Fruit fly (Drosophila melanogaster) whole organism, wandering third instar larva: ENCODE measurements around the gene MCU.

Source experiments
- CG32264 ChIP-seq: fragments of 200-800 bp; sonication (Bioruptor generic); optimal IDR thresholded peaks from 2 replicates; lab custom pipeline; 2016; ENCODE audit warnings: missing biosample characterization, missing genetic modification characterization
- CG9705 ChIP-seq: fragments of 200-800 bp; sonication (Bioruptor generic); optimal IDR thresholded peaks from 2 replicates; lab custom pipeline; 2018; ENCODE audit warnings: missing biosample characterization, mild to moderate bottlenecking, missing genetic modification characterization
- CrebA ChIP-seq: fragments of 200-800 bp; sonication (Bioruptor generic); optimal IDR thresholded peaks from 2 replicates; lab custom pipeline; 2016; ENCODE audit warnings: missing biosample characterization, mild to moderate bottlenecking, missing genetic modification characterization, borderline replicate concordance
- Dfd ChIP-seq: fragments of >200 bp; optimal IDR thresholded peaks from 2 replicates; lab custom pipeline; 2017; ENCODE audit warnings: missing biosample characterization, missing genetic modification characterization
- Dif ChIP-seq: fragments of 200-275, 200-300 bp; sonication (Bioruptor generic); optimal IDR thresholded peaks from 2 replicates; lab custom pipeline; 2018; ENCODE audit warnings: missing biosample characterization, missing genetic modification characterization; ENCODE audit not compliant: partially characterized antibody
- GATAd ChIP-seq: sonication (Bioruptor generic); optimal IDR thresholded peaks from 2 replicates; lab custom pipeline; 2016; ENCODE audit warnings: missing biosample characterization, missing genetic modification characterization
- HLH106 ChIP-seq: fragments of 200-800 bp; optimal IDR thresholded peaks from 3 replicates; lab custom pipeline; 2019; ENCODE audit warnings: missing biosample characterization, mild to moderate bottlenecking, missing genetic modification characterization, moderate library complexity
- Hnf4 ChIP-seq: fragments of 200-800 bp; sonication (Bioruptor generic); optimal IDR thresholded peaks from 2 replicates; lab custom pipeline; 2016; ENCODE audit warnings: missing biosample characterization, mild to moderate bottlenecking, missing genetic modification characterization
- Hr83 ChIP-seq: fragments of 200-300 bp; sonication (Bioruptor generic); optimal IDR thresholded peaks from 2 replicates; lab custom pipeline; 2016; ENCODE audit warnings: missing biosample characterization, mild to moderate bottlenecking, missing genetic modification characterization, moderate library complexity; ENCODE audit not compliant: poor library complexity, severe bottlenecking
- Jra ChIP-seq: sonication (Bioruptor generic); optimal IDR thresholded peaks from 2 replicates; lab custom pipeline; 2016; ENCODE audit warnings: missing biosample characterization, missing genetic modification characterization
- Mio ChIP-seq: sonication (Bioruptor generic); optimal IDR thresholded peaks from 2 replicates; lab custom pipeline; 2016; ENCODE audit warnings: missing biosample characterization, missing genetic modification characterization
- Myc ChIP-seq: fragments of >200 bp; optimal IDR thresholded peaks from 2 replicates; lab custom pipeline; 2017
- N ChIP-seq: fragments of >200 bp; optimal IDR thresholded peaks from 2 replicates; lab custom pipeline; 2018; ENCODE audit warnings: missing biosample characterization, missing external identifiers, missing genetic modification characterization
- OdsH ChIP-seq: fragments of 200-800 bp; sonication (Bioruptor generic); optimal IDR thresholded peaks from 2 replicates; lab custom pipeline; 2016; ENCODE audit warnings: missing biosample characterization, mild to moderate bottlenecking, missing genetic modification characterization
- Rel ChIP-seq, 2 experiments: fragments of 200-800 bp; sonication (Bioruptor generic) in 1 of 2; optimal IDR thresholded peaks; 2 replicates in 1 of 2; 3 replicates in 1 of 2; lab custom pipeline; 2016 to 2019; ENCODE audit warnings: mild to moderate bottlenecking in 2 of 2, missing biosample characterization in 2 of 2, missing genetic modification characterization in 2 of 2, moderate library complexity in 1 of 2
- Sp1 ChIP-seq: fragments of 200-800 bp; sonication (Bioruptor generic); optimal IDR thresholded peaks from 3 replicates; lab custom pipeline; 2019; ENCODE audit warnings: missing biosample characterization, mild to moderate bottlenecking, missing genetic modification characterization, moderate library complexity
- Vsx2 ChIP-seq: fragments of 200-300, 225-300 bp; sonication (Bioruptor generic); optimal IDR thresholded peaks from 2 replicates; lab custom pipeline; 2018; ENCODE audit warnings: missing biosample characterization, missing genetic modification characterization; ENCODE audit not compliant: partially characterized antibody
- br ChIP-seq: fragments of 200-800 bp; sonication (Bioruptor generic); optimal IDR thresholded peaks from 2 replicates; lab custom pipeline; 2016; ENCODE audit warnings: missing biosample characterization, missing genetic modification characterization
- brk ChIP-seq: fragments of 200-800 bp; sonication (Bioruptor generic); optimal IDR thresholded peaks from 2 replicates; lab custom pipeline; 2016; ENCODE audit warnings: missing biosample characterization, mild to moderate bottlenecking, missing genetic modification characterization
- dl ChIP-seq, 2 experiments: fragments of 175-275, 200-275 bp in 1 of 2; fragments of 200-275 bp in 1 of 2; sonication (Bioruptor generic); optimal IDR thresholded peaks; lab custom pipeline; 2018; ENCODE audit warnings: mild to moderate bottlenecking in 2 of 2, missing biosample characterization in 2 of 2, missing genetic modification characterization in 2 of 2, moderate library complexity in 2 of 2; ENCODE audit not compliant: partially characterized antibody in 2 of 2, insufficient read depth in 1 of 2
- dmrt93B ChIP-seq: fragments of 200-800 bp; sonication (Bioruptor generic); optimal IDR thresholded peaks from 2 replicates; lab custom pipeline; 2018; ENCODE audit warnings: missing biosample characterization, mild to moderate bottlenecking, missing genetic modification characterization
- dsf ChIP-seq: sonication (Bioruptor generic); optimal IDR thresholded peaks from 2 replicates; lab custom pipeline; 2016; ENCODE audit warnings: missing biosample characterization, missing genetic modification characterization, borderline replicate concordance
- ey ChIP-seq: fragments of 200-800 bp; sonication (Bioruptor generic); optimal IDR thresholded peaks from 2 replicates; lab custom pipeline; 2016; ENCODE audit warnings: missing biosample characterization, missing genetic modification characterization
- foxo ChIP-seq, 2 experiments: fragments of 200-800 bp; sonication (Bioruptor generic); optimal IDR thresholded peaks; 2 replicates in 1 of 2; 3 replicates in 1 of 2; lab custom pipeline; 2016 to 2017; ENCODE audit warnings: missing biosample characterization in 2 of 2, missing genetic modification characterization in 2 of 2
- fru ChIP-seq: fragments of 200-800 bp; sonication (Bioruptor generic); optimal IDR thresholded peaks from 3 replicates; lab custom pipeline; 2016; ENCODE audit warnings: missing biosample characterization, mild to moderate bottlenecking, missing genetic modification characterization
- h ChIP-seq: fragments of 200-800 bp; sonication (Bioruptor generic); optimal IDR thresholded peaks from 3 replicates; lab custom pipeline; 2016; ENCODE audit warnings: missing biosample characterization, mild to moderate bottlenecking, missing genetic modification characterization
- jim ChIP-seq: fragments of 175-275, 200-325 bp; sonication (Bioruptor generic); optimal IDR thresholded peaks from 2 replicates; lab custom pipeline; 2016; ENCODE audit warnings: missing biosample characterization, mild to moderate bottlenecking, missing genetic modification characterization
- lola ChIP-seq: fragments of >200 bp; optimal IDR thresholded peaks from 2 replicates; lab custom pipeline; 2017; ENCODE audit warnings: missing biosample characterization, missing genetic modification characterization
- pan ChIP-seq: fragments of >200 bp; optimal IDR thresholded peaks from 2 replicates; lab custom pipeline; 2017
- rgr ChIP-seq: fragments of 200-800 bp; sonication (Bioruptor generic); optimal IDR thresholded peaks from 3 replicates; lab custom pipeline; 2016; ENCODE audit warnings: missing biosample characterization, mild to moderate bottlenecking, missing genetic modification characterization
- sage ChIP-seq: fragments of 200-800 bp; sonication (Bioruptor generic); optimal IDR thresholded peaks from 2 replicates; lab custom pipeline; 2016; ENCODE audit warnings: missing biosample characterization, mild to moderate bottlenecking, missing genetic modification characterization
- sv ChIP-seq: fragments of 200-800 bp; sonication (Bioruptor generic); optimal IDR thresholded peaks from 3 replicates; lab custom pipeline; 2016; ENCODE audit warnings: missing biosample characterization, missing genetic modification characterization
- tai ChIP-seq: sonication (Bioruptor generic); optimal IDR thresholded peaks from 2 replicates; lab custom pipeline; 2016; ENCODE audit warnings: missing biosample characterization, missing genetic modification characterization
- usp ChIP-seq: fragments of >200 bp; optimal IDR thresholded peaks from 2 replicates; lab custom pipeline; 2017; ENCODE audit warnings: missing biosample characterization, missing genetic modification characterization

The MCU gene

DNA sequence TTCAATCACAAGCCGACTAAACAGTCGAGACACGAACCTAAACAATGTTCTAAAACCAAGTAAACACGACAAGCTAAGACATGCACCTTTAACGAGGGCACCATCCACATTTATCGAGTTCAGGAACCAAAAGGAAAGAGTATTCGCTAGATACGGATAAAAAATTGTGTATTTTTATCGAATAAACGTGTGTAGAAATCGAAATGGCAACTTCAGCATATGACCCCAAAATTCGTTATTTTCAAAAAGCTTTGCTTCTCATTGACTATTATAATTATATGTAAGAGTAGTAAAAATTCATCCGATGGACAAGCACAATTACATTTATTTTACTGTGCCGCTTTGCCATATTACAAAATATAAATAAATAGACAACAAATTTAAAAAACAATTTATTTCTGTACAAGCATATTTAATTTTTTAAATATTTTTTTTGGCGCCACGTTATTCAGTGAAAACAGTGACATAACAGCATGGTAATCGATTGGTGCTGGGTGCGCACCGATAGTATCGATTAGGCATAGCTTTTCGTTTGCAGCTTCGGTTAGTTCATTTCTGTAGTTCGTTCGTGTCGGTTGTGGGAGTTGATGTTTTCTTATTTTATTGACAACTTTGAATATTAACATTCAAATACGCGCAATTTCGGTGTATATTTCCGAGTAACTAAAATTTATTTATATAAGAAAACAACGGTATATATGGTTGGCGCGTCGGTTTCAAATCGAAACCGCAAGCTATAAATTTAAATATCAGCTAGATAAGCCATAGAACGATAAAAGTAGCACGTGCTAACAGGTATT, at the start of gene MCU:
MCU (plus strand) TSS at position 561 of the 800 bp plus-strand sequence.
- no peak for TF ChIP-seq foxo (GFP tag; optimal IDR thresholded peaks at IDR 0.05; lab: Kevin White, UChicago)
- TF ChIP-seq GATAd (GFP tag; lab: Kevin White, UChicago): no peak
- peak; percentile 22 for TF ChIP-seq h (GFP tag; lab: Kevin White, UChicago)
- peak; percentile 8 for TF ChIP-seq Dif (GFP tag; lab: Kevin White, UChicago)
- TF ChIP-seq Myc (lab: Kevin White, UChicago): peak; percentile 87
- peak; percentile 70 for TF ChIP-seq Hr83
- no peak for TF ChIP-seq Sp1 (GFP tag; lab: Kevin White, UChicago)
- no peak for TF ChIP-seq Dfd (GFP tag; lab: Kevin White, UChicago)
- TF ChIP-seq sage (GFP tag; lab: Kevin White, UChicago): no peak
- TF ChIP-seq rgr: peak; percentile 34
- peak; percentile 44 for TF ChIP-seq tai (GFP tag; lab: Kevin White, UChicago)
- TF ChIP-seq br: no peak
- TF ChIP-seq Hnf4 (GFP tag; lab: Kevin White, UChicago): peak; percentile 33
- TF ChIP-seq usp (GFP tag; lab: Kevin White, UChicago): no peak
- peak; percentile 79 for TF ChIP-seq brk (GFP tag; lab: Kevin White, UChicago)
- TF ChIP-seq CG32264 (GFP tag; lab: Kevin White, UChicago): no peak
- peak; percentile 13 for TF ChIP-seq fru
- no peak for TF ChIP-seq dsf (GFP tag; lab: Kevin White, UChicago)
- TF ChIP-seq Jra (GFP tag; lab: Kevin White, UChicago): peak; percentile 65

dm6 chr3L:6508083-6508482, 42.5 kb upstream of the MCU start:
- TF ChIP-seq Sp1 (GFP tag; lab: Kevin White, UChicago) (no peak), Hr83 (no peak), br (no peak), Rel (GFP tag; optimal IDR thresholded peaks at IDR 0.05; lab: Kevin White, UChicago) (no peak), Rel (tag; optimal IDR thresholded peaks at IDR 0.05; lab: Kevin White, UChicago) (no peak), jim (no peak), CG32264 (GFP tag; lab: Kevin White, UChicago) (no peak), pan (lab: Kevin White, UChicago) (no peak), CrebA (no peak), usp (GFP tag; lab: Kevin White, UChicago) (no peak), Dif (GFP tag; lab: Kevin White, UChicago) (no peak), N (GFP tag; lab: Kevin White, UChicago) (no peak), CG9705 (GFP tag; lab: Kevin White, UChicago) (no peak), Jra (GFP tag; lab: Kevin White, UChicago) (no peak), OdsH (GFP tag; lab: Kevin White, UChicago) (no peak), sv (no peak)
- TF ChIP-seq, all 38 proteins: peak for 0

DNA sequence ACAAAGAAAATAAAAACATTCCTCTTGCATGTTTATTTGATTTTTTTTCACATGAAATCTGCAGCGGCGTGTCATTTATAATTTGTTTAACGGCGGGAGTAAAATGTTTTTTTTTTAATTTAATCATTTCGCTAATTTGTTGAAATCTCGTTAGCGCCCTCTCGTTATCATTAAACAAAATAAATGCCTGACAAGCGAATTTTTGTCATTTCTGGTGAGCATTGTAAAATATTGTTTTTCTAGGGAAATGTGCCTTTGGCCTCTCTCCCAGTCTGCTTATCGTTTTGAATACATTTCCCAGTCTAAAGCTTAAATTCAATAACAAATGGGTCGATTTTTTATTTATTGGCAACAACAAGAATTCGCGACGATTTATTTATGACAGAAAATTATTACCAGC, 38.3 kb upstream of the MCU start:
- TF ChIP-seq lola (GFP tag; lab: Kevin White, UChicago) (no peak), Sp1 (GFP tag; lab: Kevin White, UChicago) (peak; percentile 10)

- no peak for TF ChIP-seq Vsx2 (GFP tag; lab: Kevin White, UChicago)
- no peak for TF ChIP-seq Sp1 (GFP tag; lab: Kevin White, UChicago)
- no peak for TF ChIP-seq CG32264 (GFP tag; lab: Kevin White, UChicago)
- TF ChIP-seq lola (GFP tag; lab: Kevin White, UChicago): no peak
- no peak for TF ChIP-seq usp (GFP tag; lab: Kevin White, UChicago)
- no peak for TF ChIP-seq Rel (GFP tag; optimal IDR thresholded peaks at IDR 0.05; lab: Kevin White, UChicago)
- no peak for TF ChIP-seq Rel (tag; optimal IDR thresholded peaks at IDR 0.05; lab: Kevin White, UChicago)
- no peak for TF ChIP-seq Dif (GFP tag; lab: Kevin White, UChicago)
Observed at dm6 chr3L:6516901-6517300, 33.6 kb upstream of the MCU start.

DNA sequence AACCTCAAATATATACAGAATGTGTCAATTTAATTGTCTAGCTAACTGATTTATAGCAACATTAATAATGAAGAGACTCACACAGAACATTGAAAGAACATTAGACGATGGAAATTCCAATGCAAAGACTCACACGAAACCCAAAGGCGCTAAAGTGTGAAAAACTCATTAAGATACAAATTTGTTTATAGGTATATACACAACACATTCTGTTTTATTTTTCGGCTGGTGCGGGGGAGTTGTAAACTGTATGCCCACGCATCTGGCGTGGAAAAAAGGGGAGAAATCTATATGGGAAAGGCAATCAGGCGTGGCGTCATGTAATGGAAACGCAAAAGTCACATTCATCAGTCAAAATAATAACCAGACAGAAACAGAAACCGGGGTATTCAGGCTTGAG, 30.9 kb upstream of the MCU start:
- TF ChIP-seq GATAd (GFP tag; lab: Kevin White, UChicago) (no peak), Dfd (GFP tag; lab: Kevin White, UChicago) (no peak), OdsH (GFP tag; lab: Kevin White, UChicago) (no peak), CG9705 (GFP tag; lab: Kevin White, UChicago) (no peak), foxo (GFP tag; optimal IDR thresholded peaks at IDR 0.05; lab: Kevin White, UChicago) (no peak), Myc (lab: Kevin White, UChicago) (no peak), ey (GFP tag; lab: Kevin White, UChicago) (no peak), Dif (GFP tag; lab: Kevin White, UChicago) (no peak), dsf (GFP tag; lab: Kevin White, UChicago) (no peak), Hnf4 (GFP tag; lab: Kevin White, UChicago) (no peak), Hr83 (no peak), dmrt93B (GFP tag; lab: Kevin White, UChicago) (no peak), CrebA (no peak), sv (no peak), br (no peak), Mio (no peak), dl (GFP tag; optimal IDR thresholded peaks at IDR 0.05; lab: Kevin White, UChicago; ENCODE audit: insufficient read depth in 1 of 2, partially characterized antibody in 2 of 2) (no peak), HLH106 (no peak), Jra (GFP tag; lab: Kevin White, UChicago) (no peak)
- TF ChIP-seq, all 38 proteins: peak for 0
